Worm (Caenorhabditis elegans) whole organism, L2 larva: ENCODE results near the gene M199.9.
"Not testable (repeated sequence)": the region's sequence is repeated elsewhere in the genome, so short reads cannot be mapped to it uniquely, and the experiment has no call there.

Experiments
- C34F6.9 ChIP-seq: fragments of 150-350 bp; optimal IDR thresholded peaks from 2 replicates; lab custom pipeline; 2014; ENCODE audit warnings: missing biosample characterization, missing genetic modification characterization
- F13H6.1 ChIP-seq: sonication (generic microtip); optimal IDR thresholded peaks from 2 replicates; lab custom pipeline; 2016; ENCODE audit warnings: missing genetic modification characterization, missing compliant biosample characterization
- R02D3.7 ChIP-seq: fragments of 150-350 bp; optimal IDR thresholded peaks from 2 replicates; lab custom pipeline; 2014; ENCODE audit warnings: missing biosample characterization, missing genetic modification characterization
- ZK546.5 ChIP-seq: sonication (generic microtip); optimal IDR thresholded peaks from 2 replicates; lab custom pipeline; 2017; ENCODE audit warnings: missing biosample characterization, missing genetic modification characterization
- alr-1 ChIP-seq: fragments of 150-350 bp; optimal IDR thresholded peaks from 2 replicates; lab custom pipeline; 2014; ENCODE audit warnings: missing biosample characterization, missing genetic modification characterization
- aly-2 ChIP-seq: fragments of 150-350 bp; optimal IDR thresholded peaks from 2 replicates; lab custom pipeline; 2014; ENCODE audit warnings: missing biosample characterization, missing genetic modification characterization
- ama-1 ChIP-seq: fragments of 150-350 bp; optimal IDR thresholded peaks from 2 replicates; lab custom pipeline; 2018; ENCODE audit warnings: inconsistent platforms
- blmp-1 ChIP-seq: sonication (generic microtip); optimal IDR thresholded peaks from 2 replicates; lab custom pipeline; 2017; ENCODE audit warnings: missing genetic modification characterization, mild to moderate bottlenecking, missing compliant biosample characterization, antibody characterized with exemption, moderate library complexity; ENCODE audit not compliant: insufficient read depth
- ceh-16 ChIP-seq: fragments of 150-350 bp; optimal IDR thresholded peaks from 2 replicates; lab custom pipeline; 2014; ENCODE audit warnings: missing biosample characterization, missing genetic modification characterization
- ceh-82 ChIP-seq: fragments of 150-350 bp; optimal IDR thresholded peaks from 2 replicates; lab custom pipeline; 2014; ENCODE audit warnings: missing biosample characterization, missing genetic modification characterization
- dmd-4 ChIP-seq: sonication (generic microtip); optimal IDR thresholded peaks from 2 replicates; lab custom pipeline; 2017; ENCODE audit warnings: missing biosample characterization, missing genetic modification characterization
- egl-27 ChIP-seq: sonication (generic microtip); optimal IDR thresholded peaks from 3 replicates; lab custom pipeline; 2017; ENCODE audit warnings: missing biosample characterization, missing genetic modification reagents, missing genetic modification characterization
- elt-3 ChIP-seq: sonication (generic microtip); optimal IDR thresholded peaks from 2 replicates; lab custom pipeline; 2017; ENCODE audit warnings: missing biosample characterization, missing genetic modification characterization
- gmeb-1 ChIP-seq: fragments of 150-350 bp; optimal IDR thresholded peaks from 2 replicates; lab custom pipeline; 2014; ENCODE audit warnings: missing biosample characterization, missing genetic modification characterization
- lin-11 ChIP-seq: fragments of 150-350 bp; sonication (generic microtip); optimal IDR thresholded peaks from 2 replicates; lab custom pipeline; 2014; ENCODE audit warnings: missing biosample characterization, missing genetic modification characterization, inconsistent platforms, mixed read lengths
- lin-13 ChIP-seq: fragments of 150-350 bp; optimal IDR thresholded peaks from 2 replicates; lab custom pipeline; 2014; ENCODE audit warnings: missing biosample characterization, missing genetic modification reagents, missing genetic modification characterization
- lin-39 ChIP-seq: fragments of 150-350 bp; optimal IDR thresholded peaks from 2 replicates; lab custom pipeline; 2014; ENCODE audit warnings: missing biosample characterization, missing genetic modification reagents, missing genetic modification characterization
- lsy-2 ChIP-seq, 2 experiments: fragments of 150-350 bp in 1 of 2; sonication (generic microtip) in 1 of 2; optimal IDR thresholded peaks; 2 replicates each; lab custom pipeline; 2014 to 2017; ENCODE audit warnings: missing biosample characterization in 2 of 2, missing genetic modification characterization in 2 of 2
- mab-5 ChIP-seq: fragments of 150-350 bp; optimal IDR thresholded peaks from 2 replicates; lab custom pipeline; 2014; ENCODE audit warnings: missing biosample characterization, missing genetic modification characterization
- mbf-1 ChIP-seq: sonication (generic microtip); optimal IDR thresholded peaks from 2 replicates; lab custom pipeline; 2017; ENCODE audit warnings: missing biosample characterization, missing genetic modification characterization
- nhr-12 ChIP-seq: fragments of 150-350 bp; optimal IDR thresholded peaks from 2 replicates; lab custom pipeline; 2014; ENCODE audit warnings: missing biosample characterization, missing genetic modification characterization
- nhr-21 ChIP-seq: fragments of 150-350 bp; optimal IDR thresholded peaks from 2 replicates; lab custom pipeline; 2014; ENCODE audit warnings: missing biosample characterization, missing genetic modification characterization
- nhr-237 ChIP-seq: fragments of 150-350 bp; optimal IDR thresholded peaks from 2 replicates; lab custom pipeline; 2014; ENCODE audit warnings: missing biosample characterization, missing genetic modification characterization
- nhr-25 ChIP-seq: fragments of 150-350 bp; sonication (generic microtip); optimal IDR thresholded peaks from 3 replicates; lab custom pipeline; 2014; ENCODE audit warnings: missing biosample characterization, missing genetic modification characterization
- nhr-6 ChIP-seq: fragments of 150-350 bp; optimal IDR thresholded peaks from 2 replicates; lab custom pipeline; 2014; ENCODE audit warnings: missing biosample characterization, missing genetic modification characterization
- nhr-77 ChIP-seq: fragments of 150-350 bp; optimal IDR thresholded peaks from 2 replicates; lab custom pipeline; 2014; ENCODE audit warnings: missing biosample characterization, missing genetic modification characterization
- peb-1 ChIP-seq: fragments of 150-350 bp; optimal IDR thresholded peaks from 2 replicates; lab custom pipeline; 2014; ENCODE audit warnings: missing biosample characterization, missing genetic modification characterization
- sma-3 ChIP-seq: sonication (generic microtip); optimal IDR thresholded peaks from 2 replicates; lab custom pipeline; 2016; ENCODE audit warnings: missing genetic modification reagents, missing genetic modification characterization, missing compliant biosample characterization
- sma-9 ChIP-seq, 2 experiments: fragments of 150-350 bp in 1 of 2; sonication (generic microtip) in 1 of 2; optimal IDR thresholded peaks; 2 replicates each; lab custom pipeline; 2014 to 2016; ENCODE audit warnings: missing genetic modification characterization in 2 of 2, mild to moderate bottlenecking in 1 of 2, missing biosample characterization in 1 of 2, missing compliant biosample characterization in 1 of 2, missing genetic modification reagents in 1 of 2, moderate library complexity in 1 of 2
- snpc-4 ChIP-seq: fragments of 150-350 bp; optimal IDR thresholded peaks from 2 replicates; lab custom pipeline; 2014; ENCODE audit warnings: missing biosample characterization, missing genetic modification characterization
- unc-62 ChIP-seq: fragments of 150-350 bp; optimal IDR thresholded peaks from 2 replicates; lab custom pipeline; 2014; ENCODE audit warnings: missing biosample characterization, missing genetic modification reagents, missing genetic modification characterization
- ztf-11 ChIP-seq: sonication (generic microtip); optimal IDR thresholded peaks from 2 replicates; lab custom pipeline; 2017; ENCODE audit warnings: missing biosample characterization, missing genetic modification characterization
- ztf-4 ChIP-seq: fragments of 150-350 bp; optimal IDR thresholded peaks from 2 replicates; lab custom pipeline; 2014; ENCODE audit warnings: missing biosample characterization, missing genetic modification characterization

The M199.9 gene

ce11 chrIV:15147104-15147503 is 19.5 kb upstream of the M199.9 start, which contains the start of gene str-78:
str-78 (minus strand) TSS chrIV:15147204.
- no peak for TF ChIP-seq nhr-77
- TF ChIP-seq mab-5 (tag; lab: Kevin White, UChicago): no peak

ce11 chrIV:15140832-15141231 is 13.2 kb upstream of the M199.9 start, which contains the start of gene srg-51:
srg-51 (minus strand) TSS chrIV:15140932.
- TF ChIP-seq ceh-82: no peak
- TF ChIP-seq egl-27 (tag; lab: Kevin White, UChicago): no peak
- no peak for TF ChIP-seq ama-1
- TF ChIP-seq gmeb-1 (tag; lab: Kevin White, UChicago): no peak
- no peak for TF ChIP-seq nhr-237 (tag; lab: Kevin White, UChicago)
- TF ChIP-seq nhr-12 (tag; lab: Kevin White, UChicago): no peak
- no peak for TF ChIP-seq lsy-2 (tag; optimal IDR thresholded peaks at IDR 0.05; lab: Kevin White, UChicago)
- TF ChIP-seq elt-3 (tag; lab: Kevin White, UChicago): no peak
- no peak for TF ChIP-seq nhr-25 (tag; lab: Kevin White, UChicago)
- no peak for TF ChIP-seq peb-1
- TF ChIP-seq unc-62 (GFP tag; lab: Kevin White, UChicago): no peak
- TF ChIP-seq lin-39 (tag; lab: Kevin White, UChicago): no peak
- no peak for TF ChIP-seq dmd-4 (tag; lab: Kevin White, UChicago)
- no peak for TF ChIP-seq F13H6.1 (tag; lab: Kevin White, UChicago)
- no peak for TF ChIP-seq snpc-4 (tag; lab: Kevin White, UChicago)
- TF ChIP-seq ceh-16 (tag; lab: Kevin White, UChicago): no peak
- TF ChIP-seq ztf-11 (tag; lab: Kevin White, UChicago): no peak
- no peak for TF ChIP-seq ZK546.5 (tag; lab: Kevin White, UChicago)
- TF ChIP-seq sma-9 (GFP tag; optimal IDR thresholded peaks at IDR 0.05; lab: Kevin White, UChicago): no peak
- no peak for TF ChIP-seq sma-9 (tag; optimal IDR thresholded peaks at IDR 0.05; lab: Kevin White, UChicago)

- not testable (repeated sequence) for TF ChIP-seq snpc-4 (tag; lab: Kevin White, UChicago); nhr-21 (tag; lab: Kevin White, UChicago); sma-3 (GFP tag; lab: Kevin White, UChicago)
These were observed 6.3 kb upstream of the M199.9 start, which contains the start of gene M199.8 for ce11 chrIV:15133899-15134298. M199.8 (minus strand) TSS chrIV:15133999.

ce11 chrIV:15131697-15132096 is 4.1 kb upstream of the M199.9 start, which contains the start of gene col-135:
col-135 (minus strand) TSS chrIV:15131797.
- TF ChIP-seq nhr-12 (tag; lab: Kevin White, UChicago) (no peak), lin-13 (GFP tag; lab: Kevin White, UChicago) (no peak), R02D3.7 (tag; lab: Kevin White, UChicago) (no peak), lin-11 (no peak), lin-39 (tag; lab: Kevin White, UChicago) (no peak), nhr-6 (no peak), mbf-1 (no peak), lsy-2 (tag; optimal IDR thresholded peaks at IDR 0.05; lab: Kevin White, UChicago) (no peak), gmeb-1 (tag; lab: Kevin White, UChicago) (no peak), dmd-4 (tag; lab: Kevin White, UChicago) (no peak), blmp-1 (tag; lab: Kevin White, UChicago) (no peak), unc-62 (GFP tag; lab: Kevin White, UChicago) (no peak), C34F6.9 (tag; lab: Kevin White, UChicago) (no peak), ztf-4 (tag; lab: Kevin White, UChicago) (no peak), ceh-16 (tag; lab: Kevin White, UChicago) (no peak), aly-2 (tag; lab: Kevin White, UChicago) (no peak), nhr-237 (tag; lab: Kevin White, UChicago) (no peak), ceh-82 (no peak)

ce11 chrIV:15126021-15126420 is 1.6 kb downstream of the M199.9 start, which contains the start of gene clec-190:
clec-190 (minus strand) TSS chrIV:15126121.
- TF ChIP-seq ZK546.5 (tag; lab: Kevin White, UChicago) (no peak), alr-1 (no peak), nhr-77 (no peak), elt-3 (tag; lab: Kevin White, UChicago) (no peak)
- TF ChIP-seq, all 48 proteins: peak for 0
